Fruit fly (Drosophila melanogaster): ENCODE measurements around the gene Cpr65Az.
"Not testable (repeated sequence)": the region's sequence is repeated elsewhere in the genome, so short reads cannot be mapped to it uniquely, and the experiment has no call there.

DNA sequence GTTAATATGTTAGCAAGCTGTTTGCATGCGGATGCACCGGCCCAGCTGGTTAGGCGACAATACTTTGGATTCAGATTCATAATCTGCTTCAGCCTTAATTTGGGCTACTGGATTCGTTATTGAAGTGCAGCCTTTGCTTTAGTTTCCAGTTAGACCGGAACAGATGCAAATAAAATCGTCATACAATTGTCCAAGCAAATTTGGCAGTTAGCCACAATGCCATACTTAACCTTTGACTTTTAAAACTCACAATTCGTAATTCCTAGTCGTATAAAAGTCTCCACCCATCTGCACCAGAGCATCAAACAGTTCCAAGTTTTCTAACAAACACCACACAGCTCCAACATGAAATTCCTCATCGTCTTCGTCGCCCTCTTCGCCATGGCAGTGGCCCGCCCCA is 11.4 kb upstream of the Cpr65Az start, which contains the start of gene Lcp65Ab1:
- not testable (repeated sequence) for TF ChIP-seq CG13204 (GFP tag; optimal IDR thresholded peaks at IDR 0.05); CG14655 (GFP tag; optimal IDR thresholded peaks at IDR 0.05); rn (GFP tag; IDR thresholded peaks at IDR 0.05); Snoo (tag; optimal IDR thresholded peaks at IDR 0.05); CG34367 (tag; optimal IDR thresholded peaks at IDR 0.05); Pif1B (GFP tag; optimal IDR thresholded peaks at IDR 0.05); CG17806 (tag; optimal IDR thresholded peaks at IDR 0.05); CG10348 (GFP tag; IDR thresholded peaks at IDR 0.05)

Data from whole organism, pupa.